Comparison of ENCODE assay signal across 5 worm cellular contexts in genomic region chrV:10355773-10356335, ce11.
TF ChIP-seq lines count a peak whose summit lies in the region.

Gene sluh-7 (minus strand): TSS chrV:10355823.

TF ChIP-seq in whole organism, L1 larva, 84 proteins besides CTCF, POLR2A, EP300 and RAD21 (continues in another document):
- TF ChIP-seq tbx-2 (tag; optimal IDR thresholded peaks at IDR 0.05; lab: Kevin White, UChicago): peak; percentile 91
- TF ChIP-seq pag-3 (tag; optimal IDR thresholded peaks at IDR 0.05; lab: Kevin White, UChicago; ENCODE audit: borderline replicate concordance, insufficient read depth): no peak
- peak; percentile 82 for TF ChIP-seq isw-1 (GFP tag; IDR thresholded peaks at IDR 0.05; lab: Robert Waterston, UW)
- TF ChIP-seq dsc-1 (tag; optimal IDR thresholded peaks at IDR 0.05; lab: Kevin White, UChicago): peak; percentile 91
- TF ChIP-seq lin-35 (GFP tag; optimal IDR thresholded peaks at IDR 0.05; lab: Kevin White, UChicago): peak; percentile 94 to 97
- TF ChIP-seq unc-30 (tag; optimal IDR thresholded peaks at IDR 0.05; lab: Kevin White, UChicago): peak; percentile 22
- TF ChIP-seq unc-98 (GFP tag; IDR thresholded peaks at IDR 0.05; lab: Robert Waterston, UW): peak; percentile 85
- no peak for TF ChIP-seq ces-1 (GFP tag; optimal IDR thresholded peaks at IDR 0.05; lab: Kevin White, UChicago)
- TF ChIP-seq vab-15 (tag; optimal IDR thresholded peaks at IDR 0.05; lab: Kevin White, UChicago): peak; percentile 60
- peak; percentile 78 for TF ChIP-seq fkh-8 (tag; optimal IDR thresholded peaks at IDR 0.05; lab: Kevin White, UChicago)
- TF ChIP-seq fos-1 (tag; optimal IDR thresholded peaks at IDR 0.05; lab: Kevin White, UChicago): peak; percentile 44
- peak; percentile 11 for TF ChIP-seq efl-3 (GFP tag; optimal IDR thresholded peaks at IDR 0.05; lab: Kevin White, UChicago)
- peak; percentile 69 to 78 (median 74) for TF ChIP-seq ceh-82 (tag; optimal IDR thresholded peaks at IDR 0.05; lab: Kevin White, UChicago)
- peak; percentile 67 for TF ChIP-seq grh-1 (GFP tag; IDR thresholded peaks at IDR 0.05; lab: Robert Waterston, UW)
- peak; percentile 93 for TF ChIP-seq mep-1 (tag; optimal IDR thresholded peaks at IDR 0.05; lab: Kevin White, UChicago)
- TF ChIP-seq ceh-90 (tag; optimal IDR thresholded peaks at IDR 0.05; lab: Kevin White, UChicago): peak; percentile 96
- TF ChIP-seq nhr-28 (tag; optimal IDR thresholded peaks at IDR 0.05; lab: Kevin White, UChicago): no peak
- TF ChIP-seq snu-23 (GFP tag; optimal IDR thresholded peaks at IDR 0.05; lab: Kevin White, UChicago): peak; percentile 87

TF ChIP-seq in whole organism, L3 larva, 47 proteins besides CTCF, POLR2A, EP300 and RAD21 (continues in another document):
- no peak for TF ChIP-seq elt-1 (tag; optimal IDR thresholded peaks at IDR 0.05; lab: Kevin White, UChicago)
- peak; percentile 5 for TF ChIP-seq ceh-28 (tag; optimal IDR thresholded peaks at IDR 0.05; lab: Kevin White, UChicago)
- TF ChIP-seq fkh-2 (tag; optimal IDR thresholded peaks at IDR 0.05; lab: Kevin White, UChicago): no peak
- TF ChIP-seq ztf-11 (tag; optimal IDR thresholded peaks at IDR 0.05; lab: Kevin White, UChicago): no peak
- peak; percentile 36 for TF ChIP-seq tbx-2 (tag; optimal IDR thresholded peaks at IDR 0.05; lab: Kevin White, UChicago)
- TF ChIP-seq unc-62 (GFP tag; optimal IDR thresholded peaks at IDR 0.05; lab: Kevin White, UChicago): no peak
- no peak for TF ChIP-seq lin-39 (tag; optimal IDR thresholded peaks at IDR 0.05; lab: Kevin White, UChicago)
- no peak for TF ChIP-seq egl-5 (tag; optimal IDR thresholded peaks at IDR 0.05; lab: Kevin White, UChicago)
- TF ChIP-seq pha-4 (tag; optimal IDR thresholded peaks at IDR 0.05; lab: Kevin White, UChicago): peak; percentile 92
- no peak for TF ChIP-seq fos-1 (tag; optimal IDR thresholded peaks at IDR 0.05; lab: Kevin White, UChicago)
- no peak for TF ChIP-seq ZK546.5 (tag; optimal IDR thresholded peaks at IDR 0.05; lab: Kevin White, UChicago)
- no peak for TF ChIP-seq eor-1 (tag; optimal IDR thresholded peaks at IDR 0.05; lab: Kevin White, UChicago)
- no peak for TF ChIP-seq nhr-237 (tag; optimal IDR thresholded peaks at IDR 0.05; lab: Kevin White, UChicago)
- TF ChIP-seq daf-12 (tag; optimal IDR thresholded peaks at IDR 0.05; lab: Kevin White, UChicago): no peak
- no peak for TF ChIP-seq sea-2 (GFP tag; optimal IDR thresholded peaks at IDR 0.05; lab: Kevin White, UChicago)
- TF ChIP-seq ztf-4 (tag; optimal IDR thresholded peaks at IDR 0.05; lab: Kevin White, UChicago): no peak
- no peak for TF ChIP-seq fkh-10 (GFP tag; optimal IDR thresholded peaks at IDR 0.05; lab: Kevin White, UChicago)
- peak; percentile 28 for TF ChIP-seq elt-2 (tag; optimal IDR thresholded peaks at IDR 0.05; lab: Kevin White, UChicago)
- peak; percentile 57 for TF ChIP-seq nhr-25 (tag; optimal IDR thresholded peaks at IDR 0.05; lab: Kevin White, UChicago)
- TF ChIP-seq skn-1 (tag; optimal IDR thresholded peaks at IDR 0.05; lab: Kevin White, UChicago): no peak

TF ChIP-seq in whole organism, early embryonic, 17 proteins besides CTCF, POLR2A, EP300 and RAD21:
- TF ChIP-seq scrt-1 (GFP tag; IDR thresholded peaks at IDR 0.05; lab: Robert Waterston, UW) (no peak), tra-4 (tag; optimal IDR thresholded peaks at IDR 0.05; lab: Kevin White, UChicago) (no peak), tbx-37 (GFP tag; conservative IDR thresholded peaks at IDR 0.05; lab: Robert Waterston, UW) (peak; percentile 86), ets-7 (tag; optimal IDR thresholded peaks at IDR 0.05; lab: Kevin White, UChicago) (no peak), B0310.2 (tag; optimal IDR thresholded peaks at IDR 0.05; lab: Kevin White, UChicago) (no peak), hmbx-1 (tag; optimal IDR thresholded peaks at IDR 0.05; lab: Kevin White, UChicago) (no peak), aly-1 (tag; optimal IDR thresholded peaks at IDR 0.05; lab: Kevin White, UChicago) (no peak), ceh-13 (GFP tag; optimal IDR thresholded peaks at IDR 0.05; lab: Kevin White, UChicago) (peak; percentile 28), F13C5.2 (tag; optimal IDR thresholded peaks at IDR 0.05; lab: Kevin White, UChicago) (peak; percentile 43), tbx-11 (GFP tag; IDR thresholded peaks at IDR 0.05; lab: Robert Waterston, UW) (no peak), hnd-1 (tag; optimal IDR thresholded peaks at IDR 0.05; lab: Kevin White, UChicago) (peak; percentile 21), ama-1 (optimal IDR thresholded peaks at IDR 0.05; lab: Kevin White, UChicago) (no peak)

TF ChIP-seq in whole organism, midembryonic, 9 proteins besides CTCF, POLR2A, EP300 and RAD21:
- TF ChIP-seq tab-1 (GFP tag; IDR thresholded peaks at IDR 0.05; lab: Robert Waterston, UW): no peak
- TF ChIP-seq cog-1 (tag; optimal IDR thresholded peaks at IDR 0.05; lab: Kevin White, UChicago): peak; percentile 46
- 0 out of 2 replicates have a peak, but pooled peaks have one; percentile 31 for TF ChIP-seq klf-2 (GFP tag; conservative IDR thresholded peaks at IDR 0.05; lab: Robert Waterston, UW)
- peak; percentile 75 for TF ChIP-seq ztf-23 (GFP tag; IDR thresholded peaks at IDR 0.05; lab: Robert Waterston, UW)
- TF ChIP-seq T22C8.4 (GFP tag; IDR thresholded peaks at IDR 0.05; lab: Robert Waterston, UW): no peak; the same call in 1 of the 2 replicates
- TF ChIP-seq ref-1 (GFP tag; conservative IDR thresholded peaks at IDR 0.05; lab: Robert Waterston, UW): no peak
- TF ChIP-seq med-1 (GFP tag; optimal IDR thresholded peaks at IDR 0.05; lab: Kevin White, UChicago; ENCODE audit: insufficient read depth): no peak
- peak; percentile 79 for TF ChIP-seq flt-1 (GFP tag; IDR thresholded peaks at IDR 0.05; lab: Robert Waterston, UW)
- peak; percentile 70; the same call in 1 of the 2 replicates for TF ChIP-seq ztf-29 (GFP tag; IDR thresholded peaks at IDR 0.05; lab: Robert Waterston, UW)

TF ChIP-seq in whole organism, young adult, 124 proteins besides CTCF, POLR2A, EP300 and RAD21 (continues in another document):
- TF ChIP-seq akir-1 (GFP tag; optimal IDR thresholded peaks at IDR 0.05; lab: Kevin White, UChicago) (no peak), aptf-2 (GFP tag; conservative IDR thresholded peaks at IDR 0.05; lab: Robert Waterston, UW) (peak; percentile 29; the same call in 1 of the 2 replicates), lin-35 (GFP tag; optimal IDR thresholded peaks at IDR 0.05; lab: Kevin White, UChicago) (peak in 1 of 3 experiments; percentile 83), ztf-18 (tag; optimal IDR thresholded peaks at IDR 0.05; lab: Kevin White, UChicago) (peak; percentile 15), zfh-2 (GFP tag; conservative IDR thresholded peaks at IDR 0.05; lab: Robert Waterston, UW) (no peak), nhr-179 (tag; optimal IDR thresholded peaks at IDR 0.05; lab: Kevin White, UChicago) (no peak), lin-40 (tag; optimal IDR thresholded peaks at IDR 0.05; lab: Kevin White, UChicago) (peak; percentile 73), ceh-27 (GFP tag; optimal IDR thresholded peaks at IDR 0.05; lab: Kevin White, UChicago) (peak; percentile 89), hlh-12 (tag; optimal IDR thresholded peaks at IDR 0.05; lab: Kevin White, UChicago) (no peak), nfya-1 (tag; optimal IDR thresholded peaks at IDR 0.05; lab: Kevin White, UChicago; ENCODE audit: borderline replicate concordance, insufficient read depth) (no peak), rpc-1 (optimal IDR thresholded peaks at IDR 0.05; lab: Kevin White, UChicago) (no peak), rpc-1 (tag; optimal IDR thresholded peaks at IDR 0.05; lab: Kevin White, UChicago) (no peak), ZK185.1 (tag; optimal IDR thresholded peaks at IDR 0.05; lab: Kevin White, UChicago; ENCODE audit: poor library complexity, severe bottlenecking) (peak; percentile 92), F37B4.10 (GFP tag; IDR thresholded peaks at IDR 0.05; lab: Robert Waterston, UW) (no peak), mcd-1 (GFP tag; IDR thresholded peaks at IDR 0.05; lab: Robert Waterston, UW) (peak; percentile 69), snpc-1.3 (tag; optimal IDR thresholded peaks at IDR 0.05; lab: Kevin White, UChicago; ENCODE audit: insufficient read depth) (peak; percentile 25), ztf-28 (GFP tag; IDR thresholded peaks at IDR 0.05; lab: Robert Waterston, UW) (peak; percentile 65; the same call in 1 of the 2 replicates), attf-6 (GFP tag; IDR thresholded peaks at IDR 0.05; lab: Robert Waterston, UW) (no peak), dpff-1 (tag; optimal IDR thresholded peaks at IDR 0.05; lab: Kevin White, UChicago) (no peak), D2030.7 (GFP tag; IDR thresholded peaks at IDR 0.05; lab: Robert Waterston, UW) (peak; percentile 15; the same call in 1 of the 2 replicates), zim-3 (tag; optimal IDR thresholded peaks at IDR 0.05; lab: Kevin White, UChicago) (no peak), ama-1 (optimal IDR thresholded peaks at IDR 0.05; lab: Kevin White, UChicago) (no peak), ama-1 (GFP tag; optimal IDR thresholded peaks at IDR 0.05; lab: Kevin White, UChicago) (no peak), hmg-20 (GFP tag; IDR thresholded peaks at IDR 0.05; lab: Robert Waterston, UW) (no peak), madf-8 (GFP tag; conservative IDR thresholded peaks at IDR 0.05; lab: Robert Waterston, UW) (no peak; the same call in 1 of the 2 replicates), ceh-100 (GFP tag; IDR thresholded peaks at IDR 0.05; lab: Robert Waterston, UW) (0 out of 2 replicates have a peak, but pooled peaks have one; percentile 28), B0019.2 (GFP tag; conservative IDR thresholded peaks at IDR 0.05; lab: Robert Waterston, UW) (no peak), let-607 (tag; optimal IDR thresholded peaks at IDR 0.05; lab: Kevin White, UChicago) (peak in 1 of 2 experiments; percentile 69), nhr-80 (tag; optimal IDR thresholded peaks at IDR 0.05; lab: Kevin White, UChicago) (no peak), ztf-26 (tag; optimal IDR thresholded peaks at IDR 0.05; lab: Kevin White, UChicago) (no peak), pbrm-1 (GFP tag; IDR thresholded peaks at IDR 0.05; lab: Robert Waterston, UW) (peak; percentile 35; the same call in 1 of the 2 replicates), snpc-4 (GFP tag; optimal IDR thresholded peaks at IDR 0.05; lab: Kevin White, UChicago) (no peak), snpc-4 (tag; optimal IDR thresholded peaks at IDR 0.05; lab: Kevin White, UChicago) (peak in 3 of 4 experiments; percentile 24 to 61 (median 56)), ccch-3 (GFP tag; optimal IDR thresholded peaks at IDR 0.05; lab: Kevin White, UChicago) (peak; percentile 40), F33H1.4 (GFP tag; IDR thresholded peaks at IDR 0.05; lab: Robert Waterston, UW) (peak; percentile 65), madf-6 (GFP tag; IDR thresholded peaks at IDR 0.05; lab: Robert Waterston, UW) (peak; percentile 60; the same call in 1 of the 2 replicates), ztf-6 (GFP tag; IDR thresholded peaks at IDR 0.05; lab: Robert Waterston, UW) (no peak), rec-8 (tag; optimal IDR thresholded peaks at IDR 0.05; lab: Kevin White, UChicago) (peak in 1 of 2 experiments; percentile 37), ekl-4 (GFP tag; IDR thresholded peaks at IDR 0.05; lab: Robert Waterston, UW) (peak; percentile 34; the same call in 1 of the 2 replicates)

Comparison
In these comparisons a context has a peak if more than half of its experiments do, and no peak if none do; other contexts are left out.
1. Of the 8 proteins assayed by ChIP-seq in both whole organism, young adult and whole organism, L1 larva: peak only in whole organism, young adult: none; only in whole organism, L1 larva: nhr-90; in both: dpl-1, efl-1, snpc-4 and unc-130; in neither: 2; mixed calls (peak in some experiments, not most) for 1.